Worm (Caenorhabditis elegans) whole organism, L1 larva: ENCODE results near the gene ceeh-1.

Experiments
- C04F5.9 ChIP-seq: sonication (generic microtip); optimal IDR thresholded peaks from 2 replicates; lab custom pipeline; 2016; ENCODE audit warnings: missing genetic modification characterization, missing compliant biosample characterization
- F16B12.6 ChIP-seq: fragments of 150-350 bp; optimal IDR thresholded peaks from 2 replicates; lab custom pipeline; 2014; ENCODE audit warnings: missing biosample characterization, missing genetic modification characterization
- Y116A8C.19 ChIP-seq: sonication (generic microtip); optimal IDR thresholded peaks from 2 replicates; lab custom pipeline; 2016; ENCODE audit warnings: missing compliant biosample characterization, missing genetic modification characterization, borderline replicate concordance
- aha-1 ChIP-seq: fragments of 150-350 bp; optimal IDR thresholded peaks from 2 replicates; lab custom pipeline; 2014; ENCODE audit warnings: missing biosample characterization, missing genetic modification characterization
- alr-1 ChIP-seq: fragments of 200-800 bp; sonication (Bioruptor generic); optimal IDR thresholded peaks from 2 replicates; lab custom pipeline; 2018; ENCODE audit warnings: borderline replicate concordance, mild to moderate bottlenecking, missing genetic modification characterization, missing compliant biosample characterization
- aly-2 ChIP-seq: fragments of 150-350 bp; optimal IDR thresholded peaks from 2 replicates; lab custom pipeline; 2014; ENCODE audit warnings: missing biosample characterization, missing genetic modification characterization
- blmp-1 ChIP-seq: fragments of 150-350 bp; optimal IDR thresholded peaks from 2 replicates; lab custom pipeline; 2014; ENCODE audit warnings: missing biosample characterization, missing genetic modification characterization
- ceh-63 ChIP-seq: fragments of 200-800 bp; sonication (Bioruptor generic); optimal IDR thresholded peaks from 2 replicates; lab custom pipeline; 2018; ENCODE audit warnings: mild to moderate bottlenecking, missing genetic modification characterization, missing compliant biosample characterization
- ceh-8 ChIP-seq: fragments of 200-800 bp; sonication (Bioruptor generic); optimal IDR thresholded peaks from 2 replicates; lab custom pipeline; 2018; ENCODE audit warnings: mild to moderate bottlenecking, missing genetic modification characterization, moderate library complexity, missing compliant biosample characterization
- ceh-82 ChIP-seq, 3 experiments: fragments of 150-350 bp in 1 of 3; sonication (generic microtip) in 2 of 3; optimal IDR thresholded peaks; 2 replicates each; lab custom pipeline; 2014 to 2017; ENCODE audit warnings: missing biosample characterization in 3 of 3, missing genetic modification characterization in 3 of 3
- ceh-88 ChIP-seq: fragments of 200-800 bp; sonication (Bioruptor generic); IDR thresholded peaks from 2 replicates; pipeline ENCODE4 v1.3.6; 2022; ENCODE audit warnings: missing genetic modification characterization, missing compliant biosample characterization
- ceh-90 ChIP-seq: sonication (generic microtip); optimal IDR thresholded peaks from 2 replicates; lab custom pipeline; 2016; ENCODE audit warnings: missing genetic modification characterization, missing compliant biosample characterization
- ces-1 ChIP-seq: fragments of 150-350 bp; optimal IDR thresholded peaks from 2 replicates; lab custom pipeline; 2014; ENCODE audit warnings: missing biosample characterization, missing genetic modification reagents, missing genetic modification characterization
- dsc-1 ChIP-seq: sonication (generic microtip); optimal IDR thresholded peaks from 2 replicates; lab custom pipeline; 2016; ENCODE audit warnings: mild to moderate bottlenecking, missing genetic modification characterization, missing compliant biosample characterization
- efl-3 ChIP-seq: fragments of 200-800 bp; sonication (Bioruptor generic); optimal IDR thresholded peaks from 2 replicates; lab custom pipeline; 2018; ENCODE audit warnings: mild to moderate bottlenecking, missing genetic modification characterization, missing compliant biosample characterization
- egl-13 ChIP-seq: sonication (generic microtip); optimal IDR thresholded peaks from 2 replicates; lab custom pipeline; 2016; ENCODE audit warnings: missing genotype, missing genetic modification reagents, missing genetic modification characterization, missing compliant biosample characterization
- egl-27 ChIP-seq, 2 experiments: fragments of 150-350 bp in 1 of 2; sonication (generic microtip); optimal IDR thresholded peaks; 3 replicates each; lab custom pipeline; 2017 to 2018; ENCODE audit warnings: missing biosample characterization in 2 of 2, missing genetic modification characterization in 2 of 2, missing genetic modification reagents in 2 of 2
- fkh-10 ChIP-seq: sonication (generic microtip); optimal IDR thresholded peaks from 2 replicates; lab custom pipeline; 2017; ENCODE audit warnings: missing biosample characterization, missing genetic modification reagents, missing genetic modification characterization
- fkh-8 ChIP-seq: sonication (generic microtip); optimal IDR thresholded peaks from 2 replicates; lab custom pipeline; 2016; ENCODE audit warnings: mild to moderate bottlenecking, missing genetic modification characterization, missing compliant biosample characterization
- fos-1 ChIP-seq: fragments of 150-350 bp; optimal IDR thresholded peaks from 2 replicates; lab custom pipeline; 2014; ENCODE audit warnings: missing biosample characterization, missing genetic modification characterization
- hlh-17 ChIP-seq: fragments of 200-800 bp; sonication (Bioruptor generic); optimal IDR thresholded peaks from 2 replicates; lab custom pipeline; 2018; ENCODE audit warnings: missing genetic modification characterization, mild to moderate bottlenecking, missing compliant biosample characterization, moderate library complexity, borderline replicate concordance
- irx-1 ChIP-seq: sonication (generic microtip); optimal IDR thresholded peaks from 2 replicates; lab custom pipeline; 2016; ENCODE audit warnings: missing genetic modification characterization, missing compliant biosample characterization
- jun-1 ChIP-seq: fragments of 150-350 bp; optimal IDR thresholded peaks from 2 replicates; lab custom pipeline; 2014; ENCODE audit warnings: missing biosample characterization, missing genetic modification reagents, missing genetic modification characterization
- lin-13 ChIP-seq: fragments of 150-350 bp; optimal IDR thresholded peaks from 2 replicates; lab custom pipeline; 2014; ENCODE audit warnings: missing biosample characterization, missing genetic modification reagents, missing genetic modification characterization
- lin-14 ChIP-seq: fragments of 200-800 bp; sonication (Bioruptor generic); optimal IDR thresholded peaks from 2 replicates; lab custom pipeline; 2018; ENCODE audit warnings: mild to moderate bottlenecking, missing genetic modification characterization, moderate library complexity, missing compliant biosample characterization
- lin-15B ChIP-seq: fragments of 150-350 bp; sonication (generic microtip); optimal IDR thresholded peaks from 3 replicates; lab custom pipeline; 2014; ENCODE audit warnings: missing biosample characterization, missing genetic modification characterization
- lsy-2 ChIP-seq, 2 experiments: fragments of 150-350 bp; optimal IDR thresholded peaks; 2 replicates each; lab custom pipeline; 2014; ENCODE audit warnings: missing biosample characterization in 2 of 2, missing genetic modification characterization in 2 of 2
- mdl-1 ChIP-seq, 2 experiments: fragments of 150-350 bp; optimal IDR thresholded peaks; 2 replicates each; lab custom pipeline; 2014 to 2017; ENCODE audit warnings: missing biosample characterization in 2 of 2, missing genetic modification characterization in 2 of 2, inconsistent platforms in 1 of 2
- mep-1 ChIP-seq: fragments of 150-350 bp; optimal IDR thresholded peaks from 2 replicates; lab custom pipeline; 2014; ENCODE audit warnings: missing biosample characterization, missing genetic modification characterization
- nhr-11 ChIP-seq: fragments of 150-350 bp; optimal IDR thresholded peaks from 2 replicates; lab custom pipeline; 2014; ENCODE audit warnings: missing biosample characterization, missing genetic modification characterization
- nhr-20 ChIP-seq: sonication (generic microtip); optimal IDR thresholded peaks from 2 replicates; lab custom pipeline; 2016; ENCODE audit warnings: mild to moderate bottlenecking, missing genetic modification characterization, missing compliant biosample characterization
- nhr-237 ChIP-seq: fragments of 150-350 bp; optimal IDR thresholded peaks from 2 replicates; lab custom pipeline; 2014; ENCODE audit warnings: missing biosample characterization, missing genetic modification characterization
- nhr-28 ChIP-seq: fragments of 150-350 bp; optimal IDR thresholded peaks from 2 replicates; lab custom pipeline; 2014; ENCODE audit warnings: missing biosample characterization, missing genetic modification characterization
- nhr-47 ChIP-seq: sonication (generic microtip); optimal IDR thresholded peaks from 2 replicates; lab custom pipeline; 2016; ENCODE audit warnings: mild to moderate bottlenecking, missing genetic modification characterization, moderate library complexity, missing compliant biosample characterization
- nhr-71 ChIP-seq: sonication (generic microtip); optimal IDR thresholded peaks from 2 replicates; lab custom pipeline; 2016; ENCODE audit warnings: mild to moderate bottlenecking, missing genetic modification characterization, moderate library complexity, missing compliant biosample characterization
- nhr-76 ChIP-seq: sonication (generic microtip); optimal IDR thresholded peaks from 2 replicates; lab custom pipeline; 2017; ENCODE audit warnings: missing biosample characterization, missing genetic modification characterization
- nhr-77 ChIP-seq: fragments of 150-350 bp; optimal IDR thresholded peaks from 2 replicates; lab custom pipeline; 2014; ENCODE audit warnings: missing biosample characterization, missing genetic modification characterization
- nhr-84 ChIP-seq: sonication (generic microtip); optimal IDR thresholded peaks from 2 replicates; lab custom pipeline; 2017; ENCODE audit warnings: missing biosample characterization, missing genetic modification characterization
- nhr-90 ChIP-seq: sonication (generic microtip); optimal IDR thresholded peaks from 2 replicates; lab custom pipeline; 2016; ENCODE audit warnings: mild to moderate bottlenecking, missing genetic modification characterization, missing compliant biosample characterization; ENCODE audit not compliant: poor library complexity
- pag-3 ChIP-seq: sonication (generic microtip); optimal IDR thresholded peaks from 2 replicates; lab custom pipeline; 2017; ENCODE audit warnings: missing genetic modification characterization, mild to moderate bottlenecking, missing compliant biosample characterization, antibody characterized with exemption, borderline replicate concordance; ENCODE audit not compliant: insufficient read depth
- snu-23 ChIP-seq: sonication (generic microtip); optimal IDR thresholded peaks from 2 replicates; lab custom pipeline; 2016; ENCODE audit warnings: missing genetic modification characterization, missing compliant biosample characterization
- sox-4 ChIP-seq: sonication (generic microtip); optimal IDR thresholded peaks from 2 replicates; lab custom pipeline; 2016; ENCODE audit warnings: missing genetic modification characterization, missing compliant biosample characterization
- swsn-7 ChIP-seq: sonication (generic microtip); optimal IDR thresholded peaks from 2 replicates; lab custom pipeline; 2016; ENCODE audit warnings: missing genetic modification characterization, missing compliant biosample characterization
- tbx-2 ChIP-seq: sonication (generic microtip); optimal IDR thresholded peaks from 2 replicates; lab custom pipeline; 2016; ENCODE audit warnings: missing genetic modification characterization, missing compliant biosample characterization
- tlp-1 ChIP-seq: fragments of 150-350 bp; optimal IDR thresholded peaks from 2 replicates; lab custom pipeline; 2014; ENCODE audit warnings: missing biosample characterization, missing genetic modification characterization
- unc-130 ChIP-seq: fragments of 150-350 bp; optimal IDR thresholded peaks from 2 replicates; lab custom pipeline; 2017; ENCODE audit warnings: missing biosample characterization, missing genetic modification characterization, inconsistent platforms
- unc-86 ChIP-seq: sonication (generic microtip); optimal IDR thresholded peaks from 2 replicates; lab custom pipeline; 2016; ENCODE audit warnings: missing genetic modification characterization, missing compliant biosample characterization
- unc-98 ChIP-seq: fragments of 200-800 bp; sonication (Bioruptor generic); IDR thresholded peaks from 2 replicates; pipeline ENCODE4 v1.3.6; 2022; ENCODE audit warnings: missing genetic modification characterization, missing compliant biosample characterization
- vab-15 ChIP-seq: sonication (generic microtip); optimal IDR thresholded peaks from 2 replicates; lab custom pipeline; 2017; ENCODE audit warnings: missing genotype, mild to moderate bottlenecking, missing genetic modification characterization, missing compliant biosample characterization
- xbp-1 ChIP-seq: sonication (generic microtip); optimal IDR thresholded peaks from 2 replicates; lab custom pipeline; 2016; ENCODE audit warnings: missing genetic modification characterization, missing compliant biosample characterization
- zip-4 ChIP-seq: fragments of 200-800 bp; sonication (Bioruptor generic); optimal IDR thresholded peaks from 2 replicates; lab custom pipeline; 2018; ENCODE audit warnings: mild to moderate bottlenecking, missing genetic modification characterization, moderate library complexity, missing compliant biosample characterization
- ztf-11 ChIP-seq, 2 experiments: sonication (generic microtip); optimal IDR thresholded peaks; 2 replicates each; lab custom pipeline; 2016 to 2017; ENCODE audit warnings: missing genetic modification characterization in 2 of 2, missing biosample characterization in 1 of 2, missing compliant biosample characterization in 1 of 2
- ztf-4 ChIP-seq: fragments of 150-350 bp; optimal IDR thresholded peaks from 2 replicates; lab custom pipeline; 2014; ENCODE audit warnings: missing biosample characterization, missing genetic modification characterization

ceeh-1 gene

ce11 chrIII:783254-783753 is 48.8 kb downstream of the ceeh-1 start, which contains the start of the genes dagl-2 and ppm-1.G (continued):
- TF ChIP-seq unc-130 (tag; lab: Kevin White, UChicago) (peak; percentile 68), ceh-63 (GFP tag; lab: Kevin White, UChicago) (no peak), unc-86 (tag; lab: Kevin White, UChicago) (peak; percentile 61), egl-27 (tag; optimal IDR thresholded peaks at IDR 0.05; lab: Kevin White, UChicago) (no peak), nhr-71 (tag; lab: Kevin White, UChicago) (peak; percentile 90), irx-1 (peak; percentile 86), aly-2 (tag; lab: Kevin White, UChicago) (no peak), mep-1 (tag; lab: Kevin White, UChicago) (peak; percentile 86), nhr-11 (tag; lab: Kevin White, UChicago) (no peak), F16B12.6 (tag; lab: Kevin White, UChicago) (peak; percentile 12), pag-3 (tag; lab: Kevin White, UChicago) (no peak), ceh-88 (no peak), ztf-4 (tag; lab: Kevin White, UChicago) (no peak), zip-4 (GFP tag; lab: Kevin White, UChicago) (peak; percentile 90), lsy-2 (tag; optimal IDR thresholded peaks at IDR 0.05; lab: Kevin White, UChicago) (peak; percentile 85 to 92), swsn-7 (tag; lab: Kevin White, UChicago) (peak; percentile 78), nhr-47 (tag; lab: Kevin White, UChicago) (peak; percentile 88), snu-23 (GFP tag; lab: Kevin White, UChicago) (peak; percentile 83), nhr-20 (peak; percentile 80), fos-1 (no peak), jun-1 (tag; lab: Kevin White, UChicago) (peak; percentile 52), fkh-10 (GFP tag; lab: Kevin White, UChicago) (peak; percentile 19), unc-98 (GFP tag; lab: Robert Waterston, UW) (peak; percentile 73), egl-13 (tag; lab: Kevin White, UChicago) (peak; percentile 74), dsc-1 (peak; percentile 81), tlp-1 (no peak), ceh-8 (GFP tag; lab: Kevin White, UChicago) (peak; percentile 79), xbp-1 (peak; percentile 74), nhr-77 (tag; lab: Kevin White, UChicago) (peak; percentile 42), sox-4 (tag; lab: Kevin White, UChicago) (peak; percentile 62), fkh-8 (tag; lab: Kevin White, UChicago) (peak; percentile 91), nhr-237 (tag; lab: Kevin White, UChicago) (no peak), mdl-1 (tag; optimal IDR thresholded peaks at IDR 0.05; lab: Kevin White, UChicago) (peak in 1 of 2 experiments; percentile 22), aha-1 (no peak), ceh-90 (tag; lab: Kevin White, UChicago) (peak; percentile 91), lin-13 (GFP tag; lab: Kevin White, UChicago) (peak; percentile 76), tbx-2 (peak; percentile 87), alr-1 (tag; lab: Kevin White, UChicago) (no peak), ces-1 (GFP tag; lab: Kevin White, UChicago) (no peak), lin-15B (tag; lab: Kevin White, UChicago) (peak; percentile 93), C04F5.9 (tag; lab: Kevin White, UChicago) (peak; percentile 68), vab-15 (peak; percentile 73), nhr-28 (no peak), blmp-1 (peak; percentile 66), lin-14 (GFP tag; lab: Kevin White, UChicago) (peak; percentile 89), nhr-84 (tag; lab: Kevin White, UChicago) (no peak), hlh-17 (GFP tag; lab: Kevin White, UChicago) (no peak), nhr-76 (tag; lab: Kevin White, UChicago) (no peak), Y116A8C.19 (tag; lab: Kevin White, UChicago) (peak; percentile 5), ztf-11 (tag; optimal IDR thresholded peaks at IDR 0.05; lab: Kevin White, UChicago) (peak in 1 of 2 experiments; percentile 82), nhr-90 (peak; percentile 86), efl-3 (GFP tag; lab: Kevin White, UChicago) (no peak), ceh-82 (tag; optimal IDR thresholded peaks at IDR 0.05; lab: Kevin White, UChicago) (peak; percentile 72 to 87 (median 77))
